Worm (Caenorhabditis elegans) whole organism, midembryonic: ENCODE measurements around the gene C16D9.9.

Source experiments
- T22C8.4 ChIP-seq: fragments of 200-800 bp; sonication (Bioruptor generic); IDR thresholded peaks from 2 replicates; pipeline ENCODE4 v1.3.6; 2022; ENCODE audit warnings: missing genetic modification characterization, missing compliant biosample characterization
- flt-1 ChIP-seq: fragments of 200-800 bp; sonication (Bioruptor generic); IDR thresholded peaks from 2 replicates; pipeline ENCODE4 v1.3.6; 2022; ENCODE audit warnings: missing genetic modification characterization, missing compliant biosample characterization
- klf-2 ChIP-seq: fragments of 200-800 bp; sonication (Bioruptor generic); conservative IDR thresholded peaks from 2 replicates; pipeline ENCODE4 v1.3.6; 2022; ENCODE audit warnings: missing genetic modification reagents, missing genetic modification characterization, missing compliant biosample characterization
- med-1 ChIP-seq: sonication (generic microtip); optimal IDR thresholded peaks from 2 replicates; lab custom pipeline; 2017; ENCODE audit warnings: missing genetic modification characterization, mild to moderate bottlenecking, missing compliant biosample characterization, antibody characterized with exemption, missing genetic modification reagents; ENCODE audit not compliant: insufficient read depth
- ref-1 ChIP-seq: fragments of 200-800 bp; sonication (Bioruptor generic); conservative IDR thresholded peaks from 2 replicates; pipeline ENCODE4 v1.3.6; 2022; ENCODE audit warnings: missing genetic modification reagents, missing genetic modification characterization, missing compliant biosample characterization
- tab-1 ChIP-seq: fragments of 200-800 bp; sonication (Bioruptor generic); IDR thresholded peaks from 2 replicates; pipeline ENCODE4 v1.3.6; 2022; ENCODE audit warnings: missing genetic modification characterization, missing compliant biosample characterization
- ztf-23 ChIP-seq: fragments of 200-800 bp; sonication (Bioruptor generic); IDR thresholded peaks from 2 replicates; pipeline ENCODE4 v1.3.6; 2022; ENCODE audit warnings: missing genetic modification reagents, missing genetic modification characterization, missing compliant biosample characterization
- ztf-29 ChIP-seq: fragments of 200-800 bp; sonication (Bioruptor generic); IDR thresholded peaks from 2 replicates; pipeline ENCODE4 v1.3.6; 2022; ENCODE audit warnings: missing genetic modification reagents, missing genetic modification characterization, missing compliant biosample characterization

- TF ChIP-seq ref-1 (GFP tag; lab: Robert Waterston, UW) (no peak), T22C8.4 (GFP tag; lab: Robert Waterston, UW) (no peak), med-1 (no peak), klf-2 (GFP tag; lab: Robert Waterston, UW) (no peak), flt-1 (GFP tag; lab: Robert Waterston, UW) (no peak), ztf-23 (GFP tag; lab: Robert Waterston, UW) (no peak), ztf-29 (GFP tag; lab: Robert Waterston, UW) (no peak), tab-1 (GFP tag; lab: Robert Waterston, UW) (no peak)
Observed at ce11 chrV:8251075-8251474, 13.0 kb upstream of the C16D9.9 start.
